Fruit fly (Drosophila melanogaster) whole organism, embryonic: Measurements from ENCODE around the gene CG43815.

Experiments
- Adf1 ChIP-seq: fragments of 200-800 bp; sonication (Bioruptor generic); IDR thresholded peaks from 2 replicates; pipeline ENCODE4 v1.3.6; 2022; ENCODE audit warnings: missing biosample characterization, missing genetic modification characterization
- Bdp1 ChIP-seq: fragments of 200-800 bp; sonication (Bioruptor generic); optimal IDR thresholded peaks from 3 replicates; lab custom pipeline; 2016; ENCODE audit warnings: missing biosample characterization, missing genetic modification characterization
- CG1024 ChIP-seq: fragments of 200-800 bp; sonication (Bioruptor generic); IDR thresholded peaks from 2 replicates; pipeline ENCODE4 v1.3.6; 2022; ENCODE audit warnings: missing biosample characterization, missing genetic modification characterization
- CG10543 ChIP-seq: fragments of 200-800 bp; sonication (Bioruptor generic); optimal IDR thresholded peaks from 3 replicates; lab custom pipeline; 2017; ENCODE audit warnings: missing biosample characterization, mild to moderate bottlenecking, missing genetic modification characterization, moderate library complexity
- CG11560 ChIP-seq: fragments of 200-800 bp; sonication (Bioruptor generic); IDR thresholded peaks from 3 replicates; pipeline ENCODE4 v1.3.6; 2022; ENCODE audit warnings: missing biosample characterization, missing genetic modification characterization
- CG12155 ChIP-seq: fragments of 200-800 bp; sonication (Bioruptor generic); optimal IDR thresholded peaks from 3 replicates; lab custom pipeline; 2016; ENCODE audit warnings: missing biosample characterization, missing genetic modification characterization
- CG12391 ChIP-seq: fragments of 200-800 bp; sonication (Bioruptor generic); optimal IDR thresholded peaks from 3 replicates; lab custom pipeline; 2018; ENCODE audit warnings: missing biosample characterization, mild to moderate bottlenecking, missing genetic modification characterization, moderate library complexity
- CG12659 ChIP-seq: fragments of 200-800 bp; sonication (Bioruptor generic); optimal IDR thresholded peaks from 3 replicates; lab custom pipeline; 2017; ENCODE audit warnings: mild to moderate bottlenecking, missing biosample characterization, missing genetic modification reagents, missing genetic modification characterization
- CG16779 ChIP-seq: fragments of 200-800 bp; sonication (Bioruptor generic); IDR thresholded peaks from 2 replicates; pipeline ENCODE4 v1.3.6; 2022; ENCODE audit warnings: missing biosample characterization, missing genetic modification characterization
- CG34422 ChIP-seq: fragments of 200-800 bp; sonication (Bioruptor generic); IDR thresholded peaks from 3 replicates; pipeline ENCODE4 v1.3.6; 2022; ENCODE audit warnings: missing biosample characterization, missing genetic modification characterization
- CG4404 ChIP-seq: fragments of 200-800 bp; sonication (Bioruptor generic); IDR thresholded peaks from 2 replicates; pipeline ENCODE4 v1.3.6; 2022; ENCODE audit warnings: missing biosample characterization, missing genetic modification characterization
- CG5180 ChIP-seq: fragments of 200-800 bp; sonication (Bioruptor generic); optimal IDR thresholded peaks from 3 replicates; lab custom pipeline; 2017; ENCODE audit warnings: missing biosample characterization, missing genetic modification characterization, mild to moderate bottlenecking, moderate library complexity, missing genetic modification reagents
- CG6175 ChIP-seq: fragments of 200-800 bp; sonication (Bioruptor generic); IDR thresholded peaks from 3 replicates; pipeline ENCODE4 v1.3.6; 2022; ENCODE audit warnings: missing biosample characterization, missing genetic modification characterization
- CG6272 ChIP-seq: fragments of 200-800 bp; sonication (Bioruptor generic); IDR thresholded peaks from 2 replicates; pipeline ENCODE4 v1.3.6; 2022; ENCODE audit warnings: missing biosample characterization, missing genetic modification characterization
- CG6854 ChIP-seq: fragments of 200-800 bp; sonication (Bioruptor generic); optimal IDR thresholded peaks from 3 replicates; lab custom pipeline; 2017; ENCODE audit warnings: missing biosample characterization, mild to moderate bottlenecking, missing genetic modification characterization
- CG7357 ChIP-seq: fragments of 200-800 bp; sonication (Bioruptor generic); IDR thresholded peaks from 3 replicates; pipeline ENCODE4 v1.3.6; 2022; ENCODE audit warnings: missing biosample characterization, missing genetic modification characterization
- CG8089 ChIP-seq: fragments of 200-800 bp; sonication (Bioruptor generic); optimal IDR thresholded peaks from 3 replicates; lab custom pipeline; 2016; ENCODE audit warnings: missing biosample characterization, missing genetic modification characterization
- CG8478 ChIP-seq: fragments of >200 bp; optimal IDR thresholded peaks from 2 replicates; lab custom pipeline; 2018
- CG9727 ChIP-seq: fragments of 200-800 bp; sonication (Bioruptor generic); optimal IDR thresholded peaks from 3 replicates; lab custom pipeline; 2017; ENCODE audit warnings: missing biosample characterization, mild to moderate bottlenecking, missing genetic modification characterization
- Dbx ChIP-seq: fragments of 200-800 bp; sonication (Bioruptor generic); IDR thresholded peaks from 3 replicates; pipeline ENCODE4 v1.3.6; 2022; ENCODE audit warnings: missing biosample characterization, missing genetic modification characterization
- Gug ChIP-seq: fragments of 200-800 bp; sonication (Bioruptor generic); IDR thresholded peaks from 4 replicates; pipeline ENCODE4 v1.3.6; 2022; ENCODE audit warnings: missing biosample characterization, missing genetic modification characterization
- Hey ChIP-seq: fragments of 200-800 bp; sonication (Bioruptor generic); optimal IDR thresholded peaks from 3 replicates; lab custom pipeline; 2018; ENCODE audit warnings: missing biosample characterization, mild to moderate bottlenecking, missing genetic modification characterization
- Hmr ChIP-seq: fragments of 200-800 bp; sonication (Bioruptor generic); optimal IDR thresholded peaks from 3 replicates; lab custom pipeline; 2017; ENCODE audit warnings: mild to moderate bottlenecking, missing biosample characterization, missing genetic modification reagents, missing genetic modification characterization
- Hsf ChIP-seq: fragments of 200-800 bp; sonication (Bioruptor generic); optimal IDR thresholded peaks from 3 replicates; lab custom pipeline; 2016; ENCODE audit warnings: missing biosample characterization, missing genetic modification characterization
- Lim3 ChIP-seq: fragments of 200-800 bp; sonication (Bioruptor generic); IDR thresholded peaks from 2 replicates; pipeline ENCODE4 v1.3.6; 2022; ENCODE audit warnings: missing biosample characterization, missing genetic modification characterization
- Lpt ChIP-seq: fragments of >200 bp; optimal IDR thresholded peaks from 2 replicates; lab custom pipeline; 2018; ENCODE audit warnings: missing biosample characterization, missing genetic modification characterization
- Mad ChIP-seq: fragments of 200-800 bp; sonication (Bioruptor generic); optimal IDR thresholded peaks from 2 replicates; lab custom pipeline; 2016; ENCODE audit warnings: missing biosample characterization, missing genetic modification characterization
- Max ChIP-seq: fragments of 200-800 bp; sonication (Bioruptor generic); optimal IDR thresholded peaks from 2 replicates; lab custom pipeline; 2016; ENCODE audit warnings: missing biosample characterization, mild to moderate bottlenecking, missing genetic modification characterization
- Med ChIP-seq: fragments of 200-800 bp; sonication (Bioruptor generic); peaks from one replicate; lab custom pipeline; 2016; ENCODE audit warnings: missing biosample characterization, missing genetic modification characterization, mild to moderate bottlenecking, inconsistent platforms, moderate library complexity
- NFAT ChIP-seq: fragments of 200-800 bp; sonication (Bioruptor generic); IDR thresholded peaks from 2 replicates; pipeline ENCODE4 v1.3.6; 2022; ENCODE audit warnings: missing biosample characterization, missing genetic modification characterization
- Sry-δ ChIP-seq: fragments of 200-800 bp; sonication (Bioruptor generic); optimal IDR thresholded peaks from 2 replicates; lab custom pipeline; 2016; ENCODE audit warnings: missing biosample characterization, missing genetic modification characterization
- bab2 ChIP-seq: fragments of 200-800 bp; sonication (Bioruptor generic); optimal IDR thresholded peaks from 2 replicates; lab custom pipeline; 2016; ENCODE audit warnings: missing biosample characterization, missing genetic modification characterization
- chn ChIP-seq: fragments of 200-800 bp; sonication (Bioruptor generic); optimal IDR thresholded peaks from 2 replicates; lab custom pipeline; 2016; ENCODE audit warnings: missing biosample characterization, missing genetic modification characterization
- croc ChIP-seq: fragments of 200-800 bp; sonication (Bioruptor generic); conservative IDR thresholded peaks from 3 replicates; pipeline ENCODE4 v1.3.6; 2022; ENCODE audit warnings: missing biosample characterization, missing genetic modification characterization
- crol ChIP-seq: fragments of 200-800 bp; sonication (Bioruptor generic); IDR thresholded peaks from 2 replicates; pipeline ENCODE4 v1.3.6; 2022; ENCODE audit warnings: missing biosample characterization, missing genetic modification characterization
- dmrt99B ChIP-seq: fragments of 200-800 bp; sonication (Bioruptor generic); optimal IDR thresholded peaks from 2 replicates; lab custom pipeline; 2018; ENCODE audit warnings: missing biosample characterization, mild to moderate bottlenecking, missing genetic modification characterization, moderate library complexity
- ewg ChIP-seq: fragments of 200-800 bp; sonication (Bioruptor generic); optimal IDR thresholded peaks from 3 replicates; lab custom pipeline; 2017; ENCODE audit warnings: mild to moderate bottlenecking, missing biosample characterization, missing genetic modification reagents, missing genetic modification characterization
- fu2 ChIP-seq: fragments of 200-800 bp; sonication (Bioruptor generic); optimal IDR thresholded peaks from 2 replicates; lab custom pipeline; 2016; ENCODE audit warnings: missing biosample characterization, missing genetic modification characterization
- gcm ChIP-seq: fragments of 200-800 bp; sonication (Bioruptor generic); optimal IDR thresholded peaks from 2 replicates; lab custom pipeline; 2019; ENCODE audit warnings: missing biosample characterization, mild to moderate bottlenecking, missing genetic modification characterization, moderate library complexity
- insv ChIP-seq, 2 experiments: fragments of 200-800 bp; sonication (Bioruptor generic); optimal IDR thresholded peaks; 3 replicates each; lab custom pipeline; 2016 to 2018; ENCODE audit warnings: missing biosample characterization in 2 of 2, missing genetic modification characterization in 2 of 2
- jing ChIP-seq: fragments of 200-800 bp; sonication (Bioruptor generic); optimal IDR thresholded peaks from 2 replicates; lab custom pipeline; 2018; ENCODE audit warnings: missing biosample characterization, mild to moderate bottlenecking, missing genetic modification characterization
- klu ChIP-seq: fragments of 200-800 bp; sonication (Bioruptor generic); IDR thresholded peaks from 2 replicates; pipeline ENCODE4 v1.3.6; 2022; ENCODE audit warnings: missing biosample characterization, missing genetic modification characterization
- lilli ChIP-seq: fragments of 200-800 bp; sonication (Bioruptor generic); optimal IDR thresholded peaks from 3 replicates; lab custom pipeline; 2016; ENCODE audit warnings: missing biosample characterization, missing genetic modification characterization
- p53 ChIP-seq: fragments of 200-800 bp; sonication (Bioruptor generic); optimal IDR thresholded peaks from 2 replicates; lab custom pipeline; 2016; ENCODE audit warnings: missing biosample characterization, missing genetic modification characterization
- pfk ChIP-seq: fragments of 200-800 bp; sonication (Bioruptor generic); optimal IDR thresholded peaks from 2 replicates; lab custom pipeline; 2018; ENCODE audit warnings: missing biosample characterization, mild to moderate bottlenecking, missing genetic modification characterization, moderate library complexity
- pita ChIP-seq: fragments of 200-800 bp; sonication (Bioruptor generic); optimal IDR thresholded peaks from 2 replicates; lab custom pipeline; 2017; ENCODE audit warnings: missing biosample characterization, mild to moderate bottlenecking, missing genetic modification characterization
- slbo ChIP-seq: fragments of 200-800 bp; sonication (Bioruptor generic); IDR thresholded peaks from 2 replicates; pipeline ENCODE4 v1.3.6; 2022; ENCODE audit warnings: missing biosample characterization, missing genetic modification characterization
- tio ChIP-seq: fragments of 200-800 bp; sonication (Bioruptor generic); optimal IDR thresholded peaks from 2 replicates; lab custom pipeline; 2017; ENCODE audit warnings: missing biosample characterization, missing genetic modification characterization, inconsistent platforms
- toy ChIP-seq: fragments of 200-800 bp; sonication (Bioruptor generic); IDR thresholded peaks from 2 replicates; pipeline ENCODE4 v1.3.6; 2022; ENCODE audit warnings: missing biosample characterization, missing genetic modification characterization
- ttk ChIP-seq: fragments of 200-800 bp; sonication (Bioruptor generic); IDR thresholded peaks from 2 replicates; pipeline ENCODE4 v2.1.2; 2022; ENCODE audit warnings: missing biosample characterization, missing genetic modification characterization
- tx ChIP-seq: fragments of 200-800 bp; sonication (Bioruptor generic); optimal IDR thresholded peaks from 2 replicates; lab custom pipeline; 2016; ENCODE audit warnings: missing biosample characterization, missing genetic modification characterization
- usp ChIP-seq: fragments of >200 bp; optimal IDR thresholded peaks from 2 replicates; lab custom pipeline; 2017; ENCODE audit warnings: missing biosample characterization, missing genetic modification characterization

The CG43815 gene

DNA sequence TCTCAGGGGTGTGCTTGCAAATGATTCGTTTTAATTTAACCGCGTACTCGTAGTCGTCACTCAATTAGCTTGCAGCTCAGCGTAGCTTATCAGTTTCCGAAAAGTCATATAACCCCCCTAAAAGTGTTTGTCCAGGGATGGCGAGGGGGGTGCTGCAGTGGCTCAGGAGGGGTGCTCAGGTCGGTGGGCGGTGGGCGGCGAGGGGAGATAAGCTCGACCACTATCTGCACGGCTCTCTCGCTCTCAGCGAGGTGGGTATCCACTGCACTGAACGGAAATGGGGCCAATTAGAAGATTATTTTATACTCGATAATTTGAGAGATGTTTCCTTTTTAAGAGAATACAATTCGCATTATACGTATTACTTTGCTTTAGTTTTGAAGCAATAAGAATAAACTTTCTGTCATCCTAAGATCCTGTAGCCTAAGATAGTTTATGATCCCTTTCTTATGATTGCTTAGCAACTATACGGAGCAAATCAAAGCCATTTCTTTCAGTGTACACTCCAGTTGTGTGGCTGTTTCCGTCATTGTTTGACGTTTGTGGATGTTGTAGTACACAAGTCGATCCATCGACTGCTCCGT lies 2.7 kb upstream of the CG43815 start (continued):
- peak; percentile 99 for TF ChIP-seq crol
- TF ChIP-seq ewg (GFP tag; lab: Kevin White, UChicago) = peak; percentile 52
- TF ChIP-seq CG11560 (tag; lab: Robert Waterston, UW) = no peak
- TF ChIP-seq Adf1 (GFP tag; lab: Robert Waterston, UW) = no peak
- no peak for TF ChIP-seq Mad
- TF ChIP-seq CG6272 (GFP tag; lab: Robert Waterston, UW) = peak; percentile 28; the same call in 1 of the 2 replicates
- TF ChIP-seq CG8089 = peak; percentile 19
- peak; percentile 49 for TF ChIP-seq Hsf (GFP tag; lab: Kevin White, UChicago)
- peak; percentile 74; the same call in 2 of the 3 replicates for TF ChIP-seq CG7357 (GFP tag; lab: Robert Waterston, UW)
- TF ChIP-seq Hmr (GFP tag; lab: Kevin White, UChicago) = peak; percentile 34
- peak; percentile 55; the same call in 2 of the 3 replicates for TF ChIP-seq CG34422 (GFP tag; lab: Robert Waterston, UW)
- no peak for TF ChIP-seq Lpt (GFP tag; lab: Kevin White, UChicago)
- TF ChIP-seq croc (GFP tag; lab: Robert Waterston, UW) = peak; percentile 60; the same call in 2 of the 3 replicates
- peak; percentile 58 for TF ChIP-seq tio
- TF ChIP-seq insv (GFP tag; optimal IDR thresholded peaks at IDR 0.05; lab: Kevin White, UChicago) = no peak
- TF ChIP-seq Sry-δ (GFP tag; lab: Kevin White, UChicago) = no peak
- no peak for TF ChIP-seq CG1024
- no peak for TF ChIP-seq pita
- peak; percentile 23 for TF ChIP-seq fu2
- TF ChIP-seq Med (GFP tag; lab: Kevin White, UChicago) = peak; percentile 86
- peak; percentile 77 for TF ChIP-seq CG12391
- peak; percentile 47 for TF ChIP-seq jing (GFP tag; lab: Kevin White, UChicago)
- peak; percentile 25 for TF ChIP-seq CG6854 (GFP tag; lab: Kevin White, UChicago)
- peak; percentile 29; the same call in 1 of the 4 replicates for TF ChIP-seq Gug (GFP tag; lab: Robert Waterston, UW)
- TF ChIP-seq p53 (GFP tag; lab: Kevin White, UChicago) = no peak
- 0 out of 2 replicates have a peak, but pooled peaks have one; percentile 9 for TF ChIP-seq klu (GFP tag; lab: Robert Waterston, UW)
- no peak for TF ChIP-seq usp (GFP tag; lab: Kevin White, UChicago)
- peak; percentile 59 for TF ChIP-seq CG12659 (GFP tag; lab: Kevin White, UChicago)
- TF ChIP-seq CG8478 (lab: Kevin White, UChicago) = no peak
- TF ChIP-seq Hey = no peak
- peak; percentile 45 for TF ChIP-seq slbo (GFP tag; lab: Robert Waterston, UW)
- no peak; the same call in 1 of the 2 replicates for TF ChIP-seq CG4404 (GFP tag; lab: Robert Waterston, UW)
- no peak; the same call in 2 of the 3 replicates for TF ChIP-seq Dbx (GFP tag; lab: Robert Waterston, UW)
- TF ChIP-seq NFAT (GFP tag; lab: Robert Waterston, UW) = no peak
- peak; percentile 28 for TF ChIP-seq bab2 (GFP tag; lab: Kevin White, UChicago)
- TF ChIP-seq CG5180 (GFP tag; lab: Kevin White, UChicago) = peak; percentile 42
- TF ChIP-seq ttk (GFP tag; lab: Robert Waterston, UW) = peak; percentile 66; the same call in 1 of the 2 replicates
- TF ChIP-seq Max = peak; percentile 1
- TF ChIP-seq CG16779 (GFP tag; lab: Robert Waterston, UW) = no peak
- TF ChIP-seq Lim3 = no peak
- peak; percentile 23 for TF ChIP-seq CG12155 (GFP tag; lab: Kevin White, UChicago)
- peak; percentile 31 for TF ChIP-seq CG9727 (GFP tag; lab: Kevin White, UChicago)
- peak; percentile 31 for TF ChIP-seq Bdp1
- no peak for TF ChIP-seq CG10543
- no peak for TF ChIP-seq toy
- TF ChIP-seq tx (GFP tag; lab: Kevin White, UChicago) = peak; percentile 55
- TF ChIP-seq CG6175 = no peak
- peak; percentile 48 for TF ChIP-seq chn (GFP tag; lab: Kevin White, UChicago)
- TF ChIP-seq pfk = no peak
- peak; percentile 46 for TF ChIP-seq lilli (GFP tag; lab: Kevin White, UChicago)
- TF ChIP-seq gcm (GFP tag; lab: Kevin White, UChicago) = peak; percentile 55
- TF ChIP-seq dmrt99B (tag; lab: Kevin White, UChicago) = peak; percentile 78
